Fruit fly (Drosophila melanogaster): ENCODE results near the gene CG42674.

Gene CG42674

dm6 chr3L:20195875-20196274, 2.2 kb downstream of the CG42674 start (continued):
- peak; percentile 88 for TF ChIP-seq CG10631 (GFP tag; optimal IDR thresholded peaks at IDR 0.05)
- peak; percentile 57 for TF ChIP-seq CG34406 (GFP tag; optimal IDR thresholded peaks at IDR 0.05)
- peak; percentile 83 for TF ChIP-seq Sox14 (GFP tag; optimal IDR thresholded peaks at IDR 0.05)
- no peak for TF ChIP-seq CG31627 (GFP tag; optimal IDR thresholded peaks at IDR 0.05)
- TF ChIP-seq CG6854 (GFP tag; optimal IDR thresholded peaks at IDR 0.05): no peak
- no peak for TF ChIP-seq Smox (GFP tag; optimal IDR thresholded peaks at IDR 0.05)
- peak; percentile 85 for TF ChIP-seq CG3032 (tag; optimal IDR thresholded peaks at IDR 0.05)
- TF ChIP-seq Hr38 (GFP tag; optimal IDR thresholded peaks at IDR 0.05): no peak

dm6 chr3L:20194731-20195130, 3.4 kb downstream of the CG42674 start:
- TF ChIP-seq Eip78C (GFP tag) (peak; percentile 87), achi (GFP tag; optimal IDR thresholded peaks at IDR 0.05) (peak; percentile 64), CG3919 (GFP tag; optimal IDR thresholded peaks at IDR 0.05) (peak; percentile 66), Hr4 (GFP tag; optimal IDR thresholded peaks at IDR 0.05) (peak; percentile 46), fd85E (GFP tag; optimal IDR thresholded peaks at IDR 0.05) (no peak), CG34406 (GFP tag; optimal IDR thresholded peaks at IDR 0.05) (peak; percentile 44), CG7368 (GFP tag; optimal IDR thresholded peaks at IDR 0.05) (peak; percentile 49), CG6808 (GFP tag; optimal IDR thresholded peaks at IDR 0.05) (peak; percentile 35), CG8632 (GFP tag; optimal IDR thresholded peaks at IDR 0.05) (peak; percentile 29), CG15336 (GFP tag; IDR thresholded peaks at IDR 0.05) (peak; percentile 59), CG6276 (GFP tag; optimal IDR thresholded peaks at IDR 0.05) (peak; percentile 36), Ets96B (tag; optimal IDR thresholded peaks at IDR 0.05) (peak; percentile 61), vri (GFP tag; optimal IDR thresholded peaks at IDR 0.05) (peak; percentile 69), cyc (GFP tag; optimal IDR thresholded peaks at IDR 0.05) (peak; percentile 76), Sox102F (GFP tag; optimal IDR thresholded peaks at IDR 0.05) (peak; percentile 72), CG4318 (GFP tag; optimal IDR thresholded peaks at IDR 0.05) (no peak), CG6854 (GFP tag; optimal IDR thresholded peaks at IDR 0.05) (peak; percentile 28), salr (GFP tag; optimal IDR thresholded peaks at IDR 0.05) (peak; percentile 16 to 18), CG31627 (GFP tag; optimal IDR thresholded peaks at IDR 0.05) (peak; percentile 82), pdm3 (GFP tag; optimal IDR thresholded peaks at IDR 0.05) (peak; percentile 66), fd59A (GFP tag; optimal IDR thresholded peaks at IDR 0.05) (peak; percentile 22), Gug (GFP tag; IDR thresholded peaks at IDR 0.05) (peak; percentile 45), CG1621 (tag; optimal IDR thresholded peaks at IDR 0.05) (peak; percentile 55), Hr39 (GFP tag; optimal IDR thresholded peaks at IDR 0.05) (peak; percentile 80), CG11294 (GFP tag; IDR thresholded peaks at IDR 0.05) (0 out of 2 replicates have a peak, but pooled peaks have one; percentile 12), Met (GFP tag; optimal IDR thresholded peaks at IDR 0.05) (peak; percentile 80), CG3032 (tag; optimal IDR thresholded peaks at IDR 0.05) (peak; percentile 62), CG11762 (GFP tag; optimal IDR thresholded peaks at IDR 0.05; ENCODE audit: insufficient read depth) (peak; percentile 20), Lpt (GFP tag; optimal IDR thresholded peaks at IDR 0.05) (peak; percentile 15), Sox15 (GFP tag; optimal IDR thresholded peaks at IDR 0.05) (peak; percentile 25), topi (GFP tag; optimal IDR thresholded peaks at IDR 0.05) (peak; percentile 72), spab (GFP tag; optimal IDR thresholded peaks at IDR 0.05) (peak; percentile 32), CG8319 (GFP tag; optimal IDR thresholded peaks at IDR 0.05) (peak; percentile 20), acj6 (GFP tag; optimal IDR thresholded peaks at IDR 0.05) (peak; percentile 72), net (GFP tag; optimal IDR thresholded peaks at IDR 0.05) (peak; percentile 57), svp (GFP tag) (no peak), CG9139 (GFP tag; optimal IDR thresholded peaks at IDR 0.05) (peak; percentile 16), Sox14 (GFP tag; optimal IDR thresholded peaks at IDR 0.05) (peak; percentile 74), fkh (GFP tag; optimal IDR thresholded peaks at IDR 0.05) (no peak), Eip93F (GFP tag; optimal IDR thresholded peaks at IDR 0.05) (no peak), CG8119 (GFP tag; IDR thresholded peaks at IDR 0.05) (peak; percentile 57), CG6163 (GFP tag; IDR thresholded peaks at IDR 0.05) (peak; percentile 67), esn (GFP tag; optimal IDR thresholded peaks at IDR 0.05) (peak; percentile 76), dsx (GFP tag; optimal IDR thresholded peaks at IDR 0.05; ENCODE audit: poor library complexity, severe bottlenecking) (peak; percentile 35), CG10631 (GFP tag; optimal IDR thresholded peaks at IDR 0.05) (peak; percentile 59), dac (GFP tag; optimal IDR thresholded peaks at IDR 0.05) (no peak), ss (GFP tag; optimal IDR thresholded peaks at IDR 0.05) (peak; percentile 23 to 34)

Measured in whole organism, prepupa.